Fruit fly (Drosophila melanogaster): ENCODE results near the gene CG14624.

CG14624 gene

DNA sequence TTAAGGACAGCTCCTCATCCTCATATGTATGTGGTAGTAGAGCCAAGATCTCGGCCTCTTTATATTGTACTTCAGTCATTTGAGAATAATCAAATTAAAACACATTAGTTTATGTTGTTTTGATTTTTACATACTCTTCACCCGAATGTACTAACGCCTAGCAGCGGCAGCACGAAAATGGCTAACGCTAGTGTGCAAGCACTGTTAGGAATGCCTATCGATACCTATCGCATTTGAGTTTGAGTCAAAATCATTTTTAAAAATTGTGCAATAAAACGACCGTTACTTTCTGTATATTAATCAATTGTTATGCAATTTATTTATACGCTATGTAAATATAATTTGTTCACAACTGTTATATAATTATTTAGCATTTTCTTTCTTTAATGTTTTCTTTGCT, 8.5 kb downstream of the CG14624 start, which contains the start of gene CG11398 (continued):
- peak; percentile 65 for TF ChIP-seq CG15514 (GFP tag; optimal IDR thresholded peaks at IDR 0.05)
- TF ChIP-seq Opbp (GFP tag; IDR thresholded peaks at IDR 0.05; ENCODE audit: partially characterized antibody), result peak; percentile 84
- TF ChIP-seq trem (tag; optimal IDR thresholded peaks at IDR 0.05), result peak; percentile 81
- peak; percentile 55 for TF ChIP-seq CG33213 (GFP tag; optimal IDR thresholded peaks at IDR 0.05)
- peak; percentile 92 for TF ChIP-seq gfzf (GFP tag; optimal IDR thresholded peaks at IDR 0.05)
- peak; percentile 22 for TF ChIP-seq nmo (GFP tag; optimal IDR thresholded peaks at IDR 0.05)
- TF ChIP-seq CG6765 (GFP tag; optimal IDR thresholded peaks at IDR 0.05), result no peak
- peak; percentile 5 for TF ChIP-seq D19A (tag; optimal IDR thresholded peaks at IDR 0.05)
- TF ChIP-seq amos (GFP tag; IDR thresholded peaks at IDR 0.05; ENCODE audit: partially characterized antibody), result peak; percentile 87
- TF ChIP-seq grau (tag; optimal IDR thresholded peaks at IDR 0.05), result no peak
- peak; percentile 33; the same call in 1 of the 3 replicates for TF ChIP-seq row (GFP tag; IDR thresholded peaks at IDR 0.05)
- TF ChIP-seq Dek (tag; optimal IDR thresholded peaks at IDR 0.05), result no peak
- peak; percentile 49; the same call in 1 of the 2 replicates for TF ChIP-seq CG2129 (GFP tag; IDR thresholded peaks at IDR 0.05; ENCODE audit: partially characterized antibody)
- TF ChIP-seq CG14710 (tag; optimal IDR thresholded peaks at IDR 0.05), result peak; percentile 88
- no peak for TF ChIP-seq CG10366 (GFP tag; IDR thresholded peaks at IDR 0.05)
- no peak for TF ChIP-seq CG10431 (GFP tag; optimal IDR thresholded peaks at IDR 0.05)
- TF ChIP-seq nerfin-2 (GFP tag; IDR thresholded peaks at IDR 0.05; ENCODE audit: partially characterized antibody), result peak; percentile 51; the same call in 1 of the 2 replicates
- peak; percentile 36 for TF ChIP-seq CG3995 (GFP tag; optimal IDR thresholded peaks at IDR 0.05)
- peak; percentile 87 for TF ChIP-seq CG13287 (GFP tag; IDR thresholded peaks at IDR 0.05; ENCODE audit: partially characterized antibody)
- peak; percentile 82 for TF ChIP-seq MBD-R2 (GFP tag; IDR thresholded peaks at IDR 0.05)
- TF ChIP-seq sna (GFP tag; IDR thresholded peaks at IDR 0.05; ENCODE audit: partially characterized antibody), result peak; percentile 66
- TF ChIP-seq CG2116 (GFP tag; optimal IDR thresholded peaks at IDR 0.05), result peak; percentile 88
- TF ChIP-seq CG2712 (tag; optimal IDR thresholded peaks at IDR 0.05), result peak; percentile 19
- peak; percentile 78 for TF ChIP-seq CG42726 (GFP tag; IDR thresholded peaks at IDR 0.05; ENCODE audit: partially characterized antibody)
- peak; percentile 55 for TF ChIP-seq HmgZ (tag; optimal IDR thresholded peaks at IDR 0.05)
- TF ChIP-seq CG8478 (optimal IDR thresholded peaks at IDR 0.05), result no peak
- peak; percentile 75 for TF ChIP-seq CG9797 (GFP tag; optimal IDR thresholded peaks at IDR 0.05)
- peak; percentile 71 for TF ChIP-seq CoRest (tag; optimal IDR thresholded peaks at IDR 0.05)
- no peak for TF ChIP-seq CG30403 (GFP tag; optimal IDR thresholded peaks at IDR 0.05)
- TF ChIP-seq gro (GFP tag; optimal IDR thresholded peaks at IDR 0.05), result no peak
- 0 out of 3 replicates have a peak, but pooled peaks have one; percentile 33 for TF ChIP-seq mld (GFP tag; IDR thresholded peaks at IDR 0.05; ENCODE audit: partially characterized antibody)
- peak; percentile 81 for TF ChIP-seq pzg (GFP tag; optimal IDR thresholded peaks at IDR 0.05)
- TF ChIP-seq sens (GFP tag), result peak; percentile 73
- TF ChIP-seq Jarid2 (GFP tag; optimal IDR thresholded peaks at IDR 0.05), result no peak
- peak; percentile 58 for TF ChIP-seq HLH4C (GFP tag; IDR thresholded peaks at IDR 0.05; ENCODE audit: partially characterized antibody)
- TF ChIP-seq CG10565 (GFP tag; optimal IDR thresholded peaks at IDR 0.05), result no peak
- peak; percentile 82 for TF ChIP-seq E2f2 (GFP tag; IDR thresholded peaks at IDR 0.05)
- peak; percentile 20 for TF ChIP-seq CG12391 (tag; optimal IDR thresholded peaks at IDR 0.05)
- TF ChIP-seq CG8944 (GFP tag; optimal IDR thresholded peaks at IDR 0.05), result no peak
- TF ChIP-seq CG11398 (GFP tag; optimal IDR thresholded peaks at IDR 0.05), result peak; percentile 7
- peak; percentile 96 for TF ChIP-seq stwl (tag; optimal IDR thresholded peaks at IDR 0.05)
- peak; percentile 86 for TF ChIP-seq BEAF-32 (GFP tag; optimal IDR thresholded peaks at IDR 0.05)
- TF ChIP-seq CG16813 (GFP tag; IDR thresholded peaks at IDR 0.05; ENCODE audit: partially characterized antibody), result peak; percentile 83
- peak; percentile 48 for TF ChIP-seq tna (GFP tag; IDR thresholded peaks at IDR 0.05; ENCODE audit: partially characterized antibody)
- TF ChIP-seq Bgb (GFP tag; IDR thresholded peaks at IDR 0.05; ENCODE audit: partially characterized antibody), result peak; percentile 84
- TF ChIP-seq ac (GFP tag; optimal IDR thresholded peaks at IDR 0.05), result no peak
- 0 out of 4 replicates have a peak, but pooled peaks have one; percentile 69 for TF ChIP-seq chinmo (GFP tag; IDR thresholded peaks at IDR 0.05; ENCODE audit: partially characterized antibody)
- peak; percentile 2 for TF ChIP-seq CG7928 (GFP tag; optimal IDR thresholded peaks at IDR 0.05)
- no peak for TF ChIP-seq ham (GFP tag; IDR thresholded peaks at IDR 0.05)
